Worm (Caenorhabditis elegans): ENCODE results near the gene F25B4.7.

DNA sequence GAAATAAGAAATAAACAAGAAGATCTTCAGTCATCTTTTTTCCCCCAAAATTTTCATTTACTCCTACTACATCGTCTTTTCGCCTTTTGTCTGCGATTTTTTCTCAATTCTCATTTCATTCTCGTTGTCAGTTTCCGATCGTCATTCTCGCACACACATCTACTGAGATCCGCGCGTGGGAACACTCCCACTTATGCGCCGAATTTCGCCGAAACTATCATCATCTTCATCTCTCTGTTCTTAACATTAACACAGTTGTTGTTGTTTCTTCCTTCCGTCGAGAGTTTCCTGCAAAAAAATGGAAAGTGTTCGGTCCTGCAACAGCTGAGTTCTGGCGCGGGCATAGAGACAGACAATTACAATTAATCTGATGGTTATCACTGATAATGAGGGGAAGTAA lies 10.6 kb upstream of the F25B4.7 start:
- TF ChIP-seq mep-1 (tag; optimal IDR thresholded peaks at IDR 0.05) = no peak
- TF ChIP-seq nhr-237 (tag; optimal IDR thresholded peaks at IDR 0.05) = no peak
- TF ChIP-seq elt-1 (tag; optimal IDR thresholded peaks at IDR 0.05; ENCODE audit: borderline replicate concordance, insufficient read depth) = no peak
- no peak for TF ChIP-seq mls-2 (tag; optimal IDR thresholded peaks at IDR 0.05)
- no peak for TF ChIP-seq blmp-1 (tag; optimal IDR thresholded peaks at IDR 0.05)
- TF ChIP-seq snpc-4 (tag; optimal IDR thresholded peaks at IDR 0.05) = no peak
- TF ChIP-seq unc-62 (GFP tag; optimal IDR thresholded peaks at IDR 0.05) = no peak
- no peak for TF ChIP-seq mab-5 (tag; optimal IDR thresholded peaks at IDR 0.05)
- TF ChIP-seq ham-2 (GFP tag; optimal IDR thresholded peaks at IDR 0.05) = no peak
- TF ChIP-seq nhr-76 (tag; optimal IDR thresholded peaks at IDR 0.05) = no peak
- TF ChIP-seq pha-4 (tag; optimal IDR thresholded peaks at IDR 0.05) = no peak
- no peak for TF ChIP-seq ztf-11 (tag; optimal IDR thresholded peaks at IDR 0.05)

All from whole organism, mixed stage, embryonic.